Worm (Caenorhabditis elegans): Measurements from ENCODE around the gene F14F8.8.
A peak's percentile ranks its signal among the peaks of the same experiment; 100 is the strongest.

The F14F8.8 gene

ce11 chrV:16640366-16640765 is 31.7 kb downstream of the F14F8.8 start (continued):
- TF ChIP-seq snpc-3.4 (tag; optimal IDR thresholded peaks at IDR 0.05) = peak; percentile 39
- TF ChIP-seq zfh-2 (GFP tag; conservative IDR thresholded peaks at IDR 0.05) = no peak
- TF ChIP-seq ZK185.1 (tag; optimal IDR thresholded peaks at IDR 0.05; ENCODE audit: poor library complexity, severe bottlenecking) = peak; percentile 57
- peak; percentile 72 for TF ChIP-seq dox-1 (GFP tag; IDR thresholded peaks at IDR 0.05)
- TF ChIP-seq F57A8.1 (GFP tag; optimal IDR thresholded peaks at IDR 0.05) = no peak
- no peak for TF ChIP-seq Y67H2A.10 (GFP tag; conservative IDR thresholded peaks at IDR 0.05)
- peak; percentile 10 for TF ChIP-seq F49E8.2 (tag; optimal IDR thresholded peaks at IDR 0.05; ENCODE audit: insufficient read depth)
- TF ChIP-seq hmg-1.2 (GFP tag; IDR thresholded peaks at IDR 0.05) = peak; percentile 59
- TF ChIP-seq ceh-27 (GFP tag; optimal IDR thresholded peaks at IDR 0.05) = no peak
- peak; percentile 7 for TF ChIP-seq athp-1 (tag; optimal IDR thresholded peaks at IDR 0.05)
- no peak for TF ChIP-seq efl-1 (GFP tag; optimal IDR thresholded peaks at IDR 0.05)
- TF ChIP-seq madf-10 (tag; optimal IDR thresholded peaks at IDR 0.05) = peak; percentile 8
- peak; percentile 74 for TF ChIP-seq lin-26 (GFP tag; IDR thresholded peaks at IDR 0.05)
- peak; percentile 5 for TF ChIP-seq nhr-80 (tag; optimal IDR thresholded peaks at IDR 0.05)
- 0 out of 2 replicates have a peak, but pooled peaks have one; percentile 42 for TF ChIP-seq hsf-1 (GFP tag; IDR thresholded peaks at IDR 0.05)
- no peak for TF ChIP-seq lin-40 (tag; optimal IDR thresholded peaks at IDR 0.05)
- TF ChIP-seq nhr-90 (tag; optimal IDR thresholded peaks at IDR 0.05) = peak; percentile 64
- no peak for TF ChIP-seq tbx-9 (tag; optimal IDR thresholded peaks at IDR 0.05; ENCODE audit: borderline replicate concordance)
- peak; percentile 89 for TF ChIP-seq tbp1 (GFP tag; optimal IDR thresholded peaks at IDR 0.05)
- no peak for TF ChIP-seq Y95B8A.8 (GFP tag; IDR thresholded peaks at IDR 0.05)
- 0 out of 2 replicates have a peak, but pooled peaks have one; percentile 77 for TF ChIP-seq cebp-2 (GFP tag; IDR thresholded peaks at IDR 0.05)
- TF ChIP-seq tlf-1 (GFP tag; optimal IDR thresholded peaks at IDR 0.05) = no peak
- TF ChIP-seq Y56A3A.18 (GFP tag; IDR thresholded peaks at IDR 0.05) = 0 out of 2 replicates have a peak, but pooled peaks have one; percentile 53
- TF ChIP-seq snpc-4 (GFP tag; optimal IDR thresholded peaks at IDR 0.05) = peak; percentile 63
- TF ChIP-seq snpc-4 (tag; optimal IDR thresholded peaks at IDR 0.05) = peak in 2 of 4 experiments; percentile 18 to 83
- peak; percentile 22 for TF ChIP-seq chd-7 (tag; optimal IDR thresholded peaks at IDR 0.05)
- peak; percentile 37; the same call in 1 of the 2 replicates for TF ChIP-seq D2030.7 (GFP tag; IDR thresholded peaks at IDR 0.05)
- no peak for TF ChIP-seq T26A5.8 (tag; optimal IDR thresholded peaks at IDR 0.05)
- TF ChIP-seq F55B11.4 (tag; optimal IDR thresholded peaks at IDR 0.05; ENCODE audit: borderline replicate concordance, insufficient read depth) = no peak
- peak; percentile 70 for TF ChIP-seq rpc-1 (optimal IDR thresholded peaks at IDR 0.05)
- TF ChIP-seq rpc-1 (tag; optimal IDR thresholded peaks at IDR 0.05) = peak; percentile 85
- TF ChIP-seq K12H6.12 (tag; optimal IDR thresholded peaks at IDR 0.05) = no peak
- TF ChIP-seq nhr-179 (tag; optimal IDR thresholded peaks at IDR 0.05) = no peak
- TF ChIP-seq hrde-1 (tag; optimal IDR thresholded peaks at IDR 0.05; ENCODE audit: borderline replicate concordance) = peak; percentile 22
- peak; percentile 69 for TF ChIP-seq die-1 (tag; optimal IDR thresholded peaks at IDR 0.05)
- TF ChIP-seq Y53F4B.3 (GFP tag; IDR thresholded peaks at IDR 0.05) = no peak
- no peak for TF ChIP-seq pha-4 (tag; optimal IDR thresholded peaks at IDR 0.05)

DNA sequence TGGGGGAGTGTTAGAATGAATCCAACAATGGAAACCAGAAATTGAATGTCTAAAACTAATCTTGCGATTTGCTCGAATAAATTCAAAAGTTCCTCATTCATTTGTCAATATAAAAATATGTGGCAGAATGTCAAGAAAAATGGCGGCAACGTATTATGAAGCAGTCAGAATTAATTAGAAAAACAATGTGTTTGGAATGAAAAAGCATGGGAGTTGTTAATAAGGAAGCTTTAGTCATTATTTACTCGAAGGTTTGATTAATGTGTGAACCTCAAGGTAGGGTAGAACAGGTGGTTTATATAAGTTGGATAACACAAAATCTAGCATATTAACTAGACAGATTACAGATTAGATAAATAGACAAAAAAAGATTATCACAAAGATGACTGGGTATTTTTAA is 33.9 kb downstream of the F14F8.8 start, which contains the start of gene srw-76:
TSS of gene srw-76 (minus strand) at position 101 of the 400 bp plus-strand sequence.
- TF ChIP-seq ceh-79 (tag; optimal IDR thresholded peaks at IDR 0.05) = no peak
- TF ChIP-seq C17E4.6 (GFP tag; IDR thresholded peaks at IDR 0.05) = no peak
- TF ChIP-seq hlh-12 (tag; optimal IDR thresholded peaks at IDR 0.05) = no peak
- TF ChIP-seq mel-28 (tag; optimal IDR thresholded peaks at IDR 0.05; ENCODE audit: borderline replicate concordance) = no peak
- no peak for TF ChIP-seq F37B4.10 (GFP tag; IDR thresholded peaks at IDR 0.05)
- TF ChIP-seq F10E7.11 (tag; optimal IDR thresholded peaks at IDR 0.05) = no peak
- TF ChIP-seq K11D2.4 (GFP tag; IDR thresholded peaks at IDR 0.05) = no peak
- no peak for TF ChIP-seq snpc-1.1 (tag; optimal IDR thresholded peaks at IDR 0.05; ENCODE audit: insufficient read depth)
- no peak for TF ChIP-seq nhr-90 (tag; optimal IDR thresholded peaks at IDR 0.05)
- TF ChIP-seq nhr-80 (tag; optimal IDR thresholded peaks at IDR 0.05) = no peak
- TF ChIP-seq lsl-1 (GFP tag; optimal IDR thresholded peaks at IDR 0.05) = no peak
- no peak for TF ChIP-seq ccch-3 (GFP tag; optimal IDR thresholded peaks at IDR 0.05)
- no peak for TF ChIP-seq hsf-1 (GFP tag; IDR thresholded peaks at IDR 0.05)
- no peak for TF ChIP-seq ama-1 (optimal IDR thresholded peaks at IDR 0.05)
- no peak for TF ChIP-seq ama-1 (GFP tag; optimal IDR thresholded peaks at IDR 0.05)
- no peak for TF ChIP-seq ceh-91 (GFP tag; IDR thresholded peaks at IDR 0.05)
- TF ChIP-seq bed-1 (GFP tag; IDR thresholded peaks at IDR 0.05) = no peak

Measured in whole organism, young adult.